Fruit fly (Drosophila melanogaster) S2 (cell line): ENCODE measurements around the gene CG1231.

ENCODE experiments used
- CG8478 ChIP-seq: fragments of >200 bp; optimal IDR thresholded peaks from 2 replicates; lab custom pipeline; 2018
- CTCF ChIP-seq, 2 experiments: fragments of >200 bp; optimal IDR thresholded peaks; 2 replicates each; lab custom pipeline; 2018

DNA sequence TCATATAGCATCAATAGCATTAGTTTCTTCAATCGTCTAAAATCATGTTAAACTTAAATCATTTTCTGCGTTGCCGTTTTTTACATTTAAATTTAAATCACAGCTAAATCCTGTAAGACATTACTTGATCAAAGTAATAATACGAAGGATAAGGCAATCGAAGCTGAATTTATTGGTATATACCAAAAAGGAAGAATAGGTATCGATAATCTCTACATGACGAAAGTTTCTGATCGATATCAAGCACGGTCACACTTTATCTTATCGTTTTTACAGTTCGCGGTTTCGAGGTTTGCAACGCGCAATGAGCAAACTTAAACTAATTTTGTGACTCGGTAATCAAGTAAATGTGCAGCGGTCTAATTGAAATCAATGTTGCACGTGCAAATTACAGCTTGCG is 28.4 kb upstream of the CG1231 start, which contains the start of the genes Atac3 and Ptpmeg:
- no peak for TF ChIP-seq CG8478 (lab: Kevin White, UChicago)
- no peak for TF ChIP-seq CTCF (optimal IDR thresholded peaks at IDR 0.05; lab: Kevin White, UChicago)
